Worm (Caenorhabditis elegans): ENCODE results near the gene ZK512.11.

- TF ChIP-seq dao-5 (tag; optimal IDR thresholded peaks at IDR 0.05): no peak
- no peak for TF ChIP-seq him-1 (tag; optimal IDR thresholded peaks at IDR 0.05)
- no peak for TF ChIP-seq W03F9.2 (tag; optimal IDR thresholded peaks at IDR 0.05)
Observed at ce11 chrIII:9138601-9139000, 5.4 kb upstream of the ZK512.11 start, which contains the start of gene ZK512.7.

All from whole organism, L4/young adult.